Worm (Caenorhabditis elegans): Measurements from ENCODE around the gene C45G9.8.

C45G9.8 gene

ce11 chrIII:5089489-5089888 is 36.0 kb upstream of the C45G9.8 start:
- TF ChIP-seq elt-3 (tag; optimal IDR thresholded peaks at IDR 0.05) (peak in 5 of 6 experiments; percentile 30 to 75 (median 33)), efl-1 (optimal IDR thresholded peaks at IDR 0.05) (no peak), efl-1 (GFP tag; optimal IDR thresholded peaks at IDR 0.05 in 1 of 2) (peak in 1 of 2 experiments; percentile 44), unc-62 (GFP tag; optimal IDR thresholded peaks at IDR 0.05) (no peak), nhr-19 (GFP tag; conservative IDR thresholded peaks at IDR 0.05) (peak; percentile 73), nhr-71 (tag; optimal IDR thresholded peaks at IDR 0.05) (peak; percentile 36), nhr-20 (tag; optimal IDR thresholded peaks at IDR 0.05) (peak; percentile 32), C34B4.2 (tag; optimal IDR thresholded peaks at IDR 0.05) (no peak), nhr-85 (tag) (peak; percentile 49), lin-14 (GFP tag; optimal IDR thresholded peaks at IDR 0.05) (peak; percentile 32), snu-23 (GFP tag; optimal IDR thresholded peaks at IDR 0.05) (peak; percentile 15), Y116A8C.19 (tag; optimal IDR thresholded peaks at IDR 0.05; ENCODE audit: borderline replicate concordance) (no peak), lin-15B (tag; optimal IDR thresholded peaks at IDR 0.05) (no peak), blmp-1 (tag; optimal IDR thresholded peaks at IDR 0.05) (peak; percentile 25), dpl-1 (GFP tag; optimal IDR thresholded peaks at IDR 0.05) (no peak)

- TF ChIP-seq sox-4 (tag; optimal IDR thresholded peaks at IDR 0.05) (no peak), egl-27 (tag; optimal IDR thresholded peaks at IDR 0.05) (no peak), nhr-76 (tag; optimal IDR thresholded peaks at IDR 0.05) (no peak), unc-86 (tag; optimal IDR thresholded peaks at IDR 0.05) (peak; percentile 15), xbp-1 (tag; optimal IDR thresholded peaks at IDR 0.05) (no peak), nhr-85 (tag) (no peak), mef-2 (tag; optimal IDR thresholded peaks at IDR 0.05) (no peak), ceh-8 (GFP tag; optimal IDR thresholded peaks at IDR 0.05) (no peak), efl-1 (optimal IDR thresholded peaks at IDR 0.05) (no peak), efl-1 (GFP tag; optimal IDR thresholded peaks at IDR 0.05 in 1 of 2) (peak in 1 of 2 experiments; percentile 19), ztf-4 (tag; optimal IDR thresholded peaks at IDR 0.05) (no peak), nhr-71 (tag; optimal IDR thresholded peaks at IDR 0.05) (no peak), lin-35 (GFP tag; optimal IDR thresholded peaks at IDR 0.05) (no peak), mep-1 (tag; optimal IDR thresholded peaks at IDR 0.05) (no peak), egl-13 (tag; optimal IDR thresholded peaks at IDR 0.05) (no peak), ceh-90 (tag; optimal IDR thresholded peaks at IDR 0.05) (no peak), lin-14 (GFP tag; optimal IDR thresholded peaks at IDR 0.05) (peak; percentile 11), dpl-1 (GFP tag; optimal IDR thresholded peaks at IDR 0.05) (no peak), ztf-11 (tag; optimal IDR thresholded peaks at IDR 0.05) (no peak)
These were observed 32.1 kb upstream of the C45G9.8 start, which contains the start of gene cah-1 for ce11 chrIII:5085529-5085928. TSS of gene cah-1 (minus strand) at chrIII:5085629.

ce11 chrIII:5083304-5083703 is 29.9 kb upstream of the C45G9.8 start:
- TF ChIP-seq nhr-85 (tag), result peak; percentile 44
- no peak for TF ChIP-seq efl-1 (optimal IDR thresholded peaks at IDR 0.05)
- peak in 1 of 2 experiments; percentile 42 for TF ChIP-seq efl-1 (GFP tag; optimal IDR thresholded peaks at IDR 0.05 in 1 of 2)
- no peak for TF ChIP-seq fkh-4 (tag; optimal IDR thresholded peaks at IDR 0.05; ENCODE audit: borderline replicate concordance)

ce11 chrIII:5081573-5081823 is 28.1 kb upstream of the C45G9.8 start, which contains the start of gene cox-6A:
TSS of gene cox-6A (plus strand) at chrIII:5081724.
- TF ChIP-seq pag-3 (tag; optimal IDR thresholded peaks at IDR 0.05; ENCODE audit: borderline replicate concordance, insufficient read depth) (no peak), sox-4 (tag; optimal IDR thresholded peaks at IDR 0.05) (no peak), nhr-12 (tag; optimal IDR thresholded peaks at IDR 0.05) (no peak), mab-9 (GFP tag; IDR thresholded peaks at IDR 0.05) (no peak), lir-3 (tag; optimal IDR thresholded peaks at IDR 0.05; ENCODE audit: poor library complexity) (no peak), ztf-11 (tag; optimal IDR thresholded peaks at IDR 0.05) (no peak), hlh-17 (GFP tag; optimal IDR thresholded peaks at IDR 0.05; ENCODE audit: borderline replicate concordance) (no peak), lin-39 (tag; optimal IDR thresholded peaks at IDR 0.05) (no peak), lin-14 (GFP tag; optimal IDR thresholded peaks at IDR 0.05) (no peak), Y116A8C.19 (tag; optimal IDR thresholded peaks at IDR 0.05; ENCODE audit: borderline replicate concordance) (no peak), hlh-4 (tag; optimal IDR thresholded peaks at IDR 0.05) (no peak), egl-27 (tag; optimal IDR thresholded peaks at IDR 0.05) (no peak), ceh-88 (GFP tag; IDR thresholded peaks at IDR 0.05) (no peak), aly-2 (tag; optimal IDR thresholded peaks at IDR 0.05) (no peak), sptf-1 (tag; optimal IDR thresholded peaks at IDR 0.05) (no peak), jun-1 (tag; optimal IDR thresholded peaks at IDR 0.05) (no peak), sup-37 (GFP tag; optimal IDR thresholded peaks at IDR 0.05) (no peak), efl-1 (optimal IDR thresholded peaks at IDR 0.05) (no peak), efl-1 (GFP tag; optimal IDR thresholded peaks at IDR 0.05 in 1 of 2) (no peak), C34B4.2 (tag; optimal IDR thresholded peaks at IDR 0.05) (no peak)

Measured in whole organism, L1 larva.